Worm (Caenorhabditis elegans): ENCODE data around the gene K09F5.1.

K09F5.1 gene

DNA sequence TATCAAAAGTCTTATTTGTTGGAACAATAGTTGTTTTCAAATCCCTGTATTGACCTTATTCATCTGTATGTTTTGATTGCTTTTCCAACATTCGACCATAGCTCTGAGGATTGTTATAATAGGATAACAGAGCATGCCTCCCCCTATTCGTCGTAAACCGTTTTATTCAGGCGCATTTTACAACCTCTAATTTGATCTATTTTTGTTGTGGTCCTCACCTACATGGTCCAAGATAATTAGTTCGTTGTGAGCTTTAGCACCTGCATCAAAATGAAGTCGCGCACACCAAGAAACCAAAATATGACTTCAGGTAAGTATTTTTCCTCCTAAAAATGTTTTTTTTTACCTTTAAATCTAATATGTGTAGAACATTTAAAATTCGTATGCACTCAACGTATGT lies 13.3 kb downstream of the K09F5.1 start, which contains the start of gene deg-1:
TSS of gene deg-1 (plus strand) at position 301 of the 400 bp plus-strand sequence.
- TF ChIP-seq elt-4 (tag; optimal IDR thresholded peaks at IDR 0.05) = no peak
- no peak for TF ChIP-seq ceh-31 (tag; optimal IDR thresholded peaks at IDR 0.05)
- TF ChIP-seq pax-1 (tag; optimal IDR thresholded peaks at IDR 0.05) = no peak
- TF ChIP-seq pha-2 (tag; optimal IDR thresholded peaks at IDR 0.05) = no peak

DNA sequence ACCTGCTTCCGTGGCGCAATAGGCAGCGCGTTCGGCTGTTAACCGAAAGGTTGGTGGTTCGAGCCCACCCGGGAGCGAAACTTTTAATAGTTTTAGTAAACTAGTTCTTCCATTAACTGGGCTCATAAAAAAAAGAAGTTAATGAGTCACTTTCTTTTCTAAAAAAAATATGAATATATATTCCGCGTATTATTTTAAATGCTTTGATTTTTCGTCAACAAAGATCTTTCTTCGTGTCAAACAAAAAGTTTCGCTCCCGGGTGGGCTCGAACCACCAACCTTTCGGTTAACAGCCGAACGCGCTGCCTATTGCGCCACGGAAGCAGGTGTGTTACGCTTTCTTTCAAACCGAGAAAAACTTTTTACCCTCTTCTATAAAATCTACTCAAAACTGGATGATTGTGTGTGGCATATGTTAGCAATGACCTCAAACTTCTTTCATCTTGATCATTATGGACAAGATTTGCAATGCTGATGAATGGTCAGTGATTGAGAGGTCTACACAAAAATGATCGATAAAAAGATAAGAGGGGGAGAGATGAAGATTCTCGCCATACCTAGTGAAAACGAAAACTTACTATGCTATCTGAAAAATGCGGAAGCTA lies 34.4 kb downstream of the K09F5.1 start:
- no peak for TF ChIP-seq pax-1 (tag; optimal IDR thresholded peaks at IDR 0.05)
- TF ChIP-seq hlh-13 (GFP tag; optimal IDR thresholded peaks at IDR 0.05) = no peak
- no peak for TF ChIP-seq nhr-232 (tag; optimal IDR thresholded peaks at IDR 0.05)
- no peak for TF ChIP-seq lin-11 (tag; optimal IDR thresholded peaks at IDR 0.05)
- TF ChIP-seq ceh-30 (tag; optimal IDR thresholded peaks at IDR 0.05) = no peak
- TF ChIP-seq ceh-45 (GFP tag; IDR thresholded peaks at IDR 0.05) = no peak
- TF ChIP-seq hlh-6 (tag; optimal IDR thresholded peaks at IDR 0.05) = no peak
- TF ChIP-seq nhr-11 (tag; optimal IDR thresholded peaks at IDR 0.05) = no peak
- TF ChIP-seq ztf-16 (tag; optimal IDR thresholded peaks at IDR 0.05) = no peak
- no peak for TF ChIP-seq nfya-1 (tag; optimal IDR thresholded peaks at IDR 0.05)
- no peak for TF ChIP-seq hlh-30 (tag; optimal IDR thresholded peaks at IDR 0.05; ENCODE audit: insufficient read depth)
- TF ChIP-seq sox-2 (GFP tag; IDR thresholded peaks at IDR 0.05) = no peak
- no peak for TF ChIP-seq fax-1 (tag; optimal IDR thresholded peaks at IDR 0.05)
- TF ChIP-seq sdc-2 (tag; optimal IDR thresholded peaks at IDR 0.05) = no peak
- TF ChIP-seq pag-3 (tag; optimal IDR thresholded peaks at IDR 0.05; ENCODE audit: borderline replicate concordance) = no peak

DNA sequence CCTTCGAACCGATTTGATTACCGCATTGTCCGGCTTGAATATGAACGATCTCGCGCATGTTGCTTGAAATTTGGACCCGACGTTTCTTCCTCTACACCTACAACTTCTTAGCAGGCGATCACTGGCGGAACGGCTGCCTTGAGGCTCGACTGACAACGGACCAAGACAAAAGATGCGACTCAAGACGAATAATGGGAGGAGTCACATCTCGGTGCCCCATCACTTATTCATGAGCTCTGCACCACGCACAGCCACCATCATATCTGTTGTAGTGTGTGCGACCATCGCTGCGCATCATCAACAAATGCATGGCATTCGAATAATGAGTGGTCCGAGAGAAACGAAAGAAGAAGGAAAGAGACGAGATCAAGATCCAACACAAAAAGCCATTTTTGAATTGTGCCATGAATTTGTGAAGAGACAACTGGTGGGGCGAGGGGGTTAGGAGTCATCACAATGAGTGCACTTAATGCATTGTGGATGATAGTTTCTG lies 37.1 kb downstream of the K09F5.1 start, which contains the start of gene mec-7:
TSS of gene mec-7 (minus strand) at position 181 of the 493 bp plus-strand sequence.
- TF ChIP-seq ceh-31 (tag; optimal IDR thresholded peaks at IDR 0.05) = peak; percentile 28
- no peak for TF ChIP-seq ceh-2 (tag; optimal IDR thresholded peaks at IDR 0.05)
- no peak for TF ChIP-seq lin-11 (tag; optimal IDR thresholded peaks at IDR 0.05)
- TF ChIP-seq unc-86 (tag; optimal IDR thresholded peaks at IDR 0.05) = no peak

DNA sequence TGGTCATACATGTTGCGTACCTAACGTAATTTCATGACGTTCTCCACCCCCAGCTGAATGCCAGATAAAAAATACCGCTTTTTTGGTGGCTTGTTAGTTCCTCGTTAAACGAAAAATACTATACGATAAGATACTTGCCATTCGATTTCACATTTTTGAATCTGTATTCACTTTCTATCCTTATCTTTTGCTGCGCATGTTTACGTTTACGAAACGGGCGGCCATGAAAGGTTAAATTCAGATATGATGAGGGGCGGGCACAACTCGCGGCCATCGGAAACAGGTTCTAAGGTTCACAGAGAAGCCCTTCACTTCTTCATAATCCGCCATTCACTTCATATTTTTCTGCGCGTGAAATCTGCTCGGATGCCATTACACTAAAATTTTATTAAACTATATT lies 39.3 kb downstream of the K09F5.1 start:
- TF ChIP-seq dve-1 (tag; optimal IDR thresholded peaks at IDR 0.05) (no peak), ttx-3 (tag; optimal IDR thresholded peaks at IDR 0.05) (no peak), ceh-45 (GFP tag; IDR thresholded peaks at IDR 0.05) (no peak), ceh-24 (tag; optimal IDR thresholded peaks at IDR 0.05) (no peak), lin-11 (tag; optimal IDR thresholded peaks at IDR 0.05) (no peak), pag-3 (tag; optimal IDR thresholded peaks at IDR 0.05; ENCODE audit: borderline replicate concordance) (no peak), hlh-30 (tag; optimal IDR thresholded peaks at IDR 0.05; ENCODE audit: insufficient read depth) (no peak), ceh-19 (GFP tag; optimal IDR thresholded peaks at IDR 0.05) (no peak), ceh-48 (tag; optimal IDR thresholded peaks at IDR 0.05) (no peak), sox-2 (GFP tag; IDR thresholded peaks at IDR 0.05) (no peak)

DNA sequence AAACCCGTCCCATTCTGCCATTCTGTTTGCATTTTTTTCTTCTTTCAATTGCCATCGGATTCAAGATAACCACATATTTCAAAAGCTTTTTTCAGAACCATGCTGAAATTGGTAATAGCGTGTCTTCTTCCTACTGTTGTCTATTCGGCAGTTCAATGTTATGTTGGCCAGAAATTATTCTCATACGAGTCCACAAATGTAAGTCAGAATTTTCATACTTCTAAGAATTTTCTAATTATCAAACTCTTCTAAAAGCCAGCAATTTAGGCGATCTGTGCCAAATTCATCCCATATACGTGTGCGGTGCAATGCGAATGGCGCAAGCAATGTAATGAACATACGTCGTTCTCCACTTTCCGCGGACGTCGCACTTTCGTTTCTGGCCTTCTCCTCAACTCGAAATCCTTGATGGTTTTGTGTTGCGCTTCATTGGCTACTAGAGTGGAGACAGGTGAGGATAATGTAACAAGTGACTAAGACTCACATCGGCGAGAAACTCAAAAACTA lies 40.1 kb downstream of the K09F5.1 start, which contains the start of gene ZK154.1:
TSS of gene ZK154.1 (plus strand) at position 51 of the 507 bp plus-strand sequence.
- TF ChIP-seq gmeb-2 (tag; optimal IDR thresholded peaks at IDR 0.05) (no peak), npax-4 (tag; optimal IDR thresholded peaks at IDR 0.05) (no peak), hlh-13 (GFP tag; optimal IDR thresholded peaks at IDR 0.05) (no peak), ceh-30 (tag; optimal IDR thresholded peaks at IDR 0.05) (no peak), ceh-6 (GFP tag; optimal IDR thresholded peaks at IDR 0.05) (no peak), K09A11.1 (tag; optimal IDR thresholded peaks at IDR 0.05; ENCODE audit: insufficient read depth) (no peak), ceh-19 (GFP tag; optimal IDR thresholded peaks at IDR 0.05) (no peak), F13H6.1 (tag; optimal IDR thresholded peaks at IDR 0.05) (no peak), pros-1 (tag; optimal IDR thresholded peaks at IDR 0.05) (no peak), zip-5 (tag; optimal IDR thresholded peaks at IDR 0.05) (no peak), unc-55 (GFP tag; optimal IDR thresholded peaks at IDR 0.05) (no peak), ceh-9 (tag; optimal IDR thresholded peaks at IDR 0.05) (no peak), hlh-6 (tag; optimal IDR thresholded peaks at IDR 0.05) (no peak), hlh-15 (tag; optimal IDR thresholded peaks at IDR 0.05) (no peak)

All from whole organism, late embryonic.